Fruit fly (Drosophila melanogaster): ENCODE measurements around the gene Pkc98E.
A peak's percentile ranks its signal among the peaks of the same experiment; 100 is the strongest.

Pkc98E gene

dm6 chr3R:29062717-29063206 is 23.8 kb downstream of the Pkc98E start, which contains the start of the genes Cul5 and Bicra (continued):
- no peak for TF ChIP-seq CG8924 (tag; optimal IDR thresholded peaks at IDR 0.05)
- no peak for TF ChIP-seq scrt (GFP tag; optimal IDR thresholded peaks at IDR 0.05)
- peak; percentile 95 for TF ChIP-seq bbx (GFP tag; IDR thresholded peaks at IDR 0.05; ENCODE audit: partially characterized antibody)
- TF ChIP-seq gro (GFP tag; optimal IDR thresholded peaks at IDR 0.05): peak; percentile 76
- TF ChIP-seq CG32772 (GFP tag; IDR thresholded peaks at IDR 0.05): no peak
- peak; percentile 43 for TF ChIP-seq nom (GFP tag; optimal IDR thresholded peaks at IDR 0.05)
- no peak for TF ChIP-seq CG12219 (GFP tag; optimal IDR thresholded peaks at IDR 0.05)
- TF ChIP-seq zen (tag; optimal IDR thresholded peaks at IDR 0.05): peak; percentile 22
- TF ChIP-seq CG31388 (GFP tag; optimal IDR thresholded peaks at IDR 0.05): no peak
- no peak for TF ChIP-seq dati (GFP tag; IDR thresholded peaks at IDR 0.05)
- TF ChIP-seq ftz-f1 (GFP tag; optimal IDR thresholded peaks at IDR 0.05): peak; percentile 1
- TF ChIP-seq jigr1 (GFP tag; IDR thresholded peaks at IDR 0.05): no peak
- peak; percentile 14 for TF ChIP-seq NC2β (GFP tag; optimal IDR thresholded peaks at IDR 0.05)
- no peak for TF ChIP-seq NC2α (GFP tag; optimal IDR thresholded peaks at IDR 0.05)
- no peak for TF ChIP-seq tap (tag; optimal IDR thresholded peaks at IDR 0.05)
- no peak for TF ChIP-seq HmgD (GFP tag; optimal IDR thresholded peaks at IDR 0.05)
- TF ChIP-seq seq (GFP tag; IDR thresholded peaks at IDR 0.05): no peak
- TF ChIP-seq ci (GFP tag; IDR thresholded peaks at IDR 0.05): no peak; the same call in 2 of the 3 replicates
- peak; percentile 87 for TF ChIP-seq Med (GFP tag)
- no peak for TF ChIP-seq Sox100B (GFP tag; optimal IDR thresholded peaks at IDR 0.05)
- TF ChIP-seq mld (GFP tag; IDR thresholded peaks at IDR 0.05; ENCODE audit: partially characterized antibody): peak; percentile 88; the same call in 2 of the 3 replicates
- TF ChIP-seq CG12659 (GFP tag; optimal IDR thresholded peaks at IDR 0.05): peak; percentile 48
- TF ChIP-seq so (GFP tag; IDR thresholded peaks at IDR 0.05): no peak
- peak; percentile 7 for TF ChIP-seq trem (tag; optimal IDR thresholded peaks at IDR 0.05)
- TF ChIP-seq Rfx (GFP tag; IDR thresholded peaks at IDR 0.05): 0 out of 2 replicates have a peak, but pooled peaks have one; percentile 6
- TF ChIP-seq CG17802 (tag; optimal IDR thresholded peaks at IDR 0.05): no peak
- 0 out of 2 replicates have a peak, but pooled peaks have one; percentile 57 for TF ChIP-seq E2f2 (GFP tag; IDR thresholded peaks at IDR 0.05)
- no peak for TF ChIP-seq lilli (GFP tag; optimal IDR thresholded peaks at IDR 0.05)
- no peak for TF ChIP-seq br (optimal IDR thresholded peaks at IDR 0.05)
- TF ChIP-seq hkb (optimal IDR thresholded peaks at IDR 0.05): peak; percentile 59
- no peak for TF ChIP-seq hkb (GFP tag; IDR thresholded peaks at IDR 0.05)
- no peak for TF ChIP-seq CG17186 (GFP tag; optimal IDR thresholded peaks at IDR 0.05)
- TF ChIP-seq CG11696 (GFP tag; IDR thresholded peaks at IDR 0.05): no peak
- peak; percentile 80 for TF ChIP-seq Sry-δ (GFP tag; optimal IDR thresholded peaks at IDR 0.05)
- TF ChIP-seq CG9932 (GFP tag; IDR thresholded peaks at IDR 0.05): no peak
- TF ChIP-seq CG16813 (GFP tag; IDR thresholded peaks at IDR 0.05; ENCODE audit: partially characterized antibody): peak; percentile 90
- TF ChIP-seq nerfin-2 (GFP tag; IDR thresholded peaks at IDR 0.05; ENCODE audit: partially characterized antibody): peak; percentile 95
- peak; percentile 67 for TF ChIP-seq corto (GFP tag; optimal IDR thresholded peaks at IDR 0.05)
- TF ChIP-seq MBD-R2 (GFP tag; IDR thresholded peaks at IDR 0.05): peak; percentile 61
- peak; percentile 37 for TF ChIP-seq exex (tag; optimal IDR thresholded peaks at IDR 0.05)
- peak; percentile 87 for TF ChIP-seq BEAF-32 (GFP tag; optimal IDR thresholded peaks at IDR 0.05)
- TF ChIP-seq ERR (GFP tag; optimal IDR thresholded peaks at IDR 0.05): no peak
- TF ChIP-seq fd96Cb (tag; optimal IDR thresholded peaks at IDR 0.05): no peak
- TF ChIP-seq CG14860 (GFP tag; IDR thresholded peaks at IDR 0.05; ENCODE audit: partially characterized antibody): peak; percentile 91
- TF ChIP-seq vnd (GFP tag; IDR thresholded peaks at IDR 0.05; ENCODE audit: partially characterized antibody): peak; percentile 86; the same call in 1 of the 3 replicates
- no peak for TF ChIP-seq CG17612 (GFP tag; IDR thresholded peaks at IDR 0.05)
- no peak for TF ChIP-seq zf30C (GFP tag; optimal IDR thresholded peaks at IDR 0.05)
- peak; percentile 16 for TF ChIP-seq Ets97D (GFP tag; optimal IDR thresholded peaks at IDR 0.05)
- TF ChIP-seq Antp (GFP tag; optimal IDR thresholded peaks at IDR 0.05): peak; percentile 3
- peak; percentile 96 for TF ChIP-seq Dref (GFP tag; IDR thresholded peaks at IDR 0.05)
- no peak for TF ChIP-seq CG5953 (GFP tag; IDR thresholded peaks at IDR 0.05)
